Worm (Caenorhabditis elegans) whole organism, L4/young adult: Measurements from ENCODE around the gene ZK792.1.

Experiments used
- dao-5 ChIP-seq: sonication (generic microtip); optimal IDR thresholded peaks from 2 replicates; lab custom pipeline; 2016; ENCODE audit warnings: missing genotype, missing genetic modification characterization, moderate library complexity, missing compliant biosample characterization
- him-1 ChIP-seq: sonication (generic microtip); optimal IDR thresholded peaks from 2 replicates; lab custom pipeline; 2016; ENCODE audit warnings: missing genotype, missing genetic modification reagents, missing genetic modification characterization, missing compliant biosample characterization

DNA sequence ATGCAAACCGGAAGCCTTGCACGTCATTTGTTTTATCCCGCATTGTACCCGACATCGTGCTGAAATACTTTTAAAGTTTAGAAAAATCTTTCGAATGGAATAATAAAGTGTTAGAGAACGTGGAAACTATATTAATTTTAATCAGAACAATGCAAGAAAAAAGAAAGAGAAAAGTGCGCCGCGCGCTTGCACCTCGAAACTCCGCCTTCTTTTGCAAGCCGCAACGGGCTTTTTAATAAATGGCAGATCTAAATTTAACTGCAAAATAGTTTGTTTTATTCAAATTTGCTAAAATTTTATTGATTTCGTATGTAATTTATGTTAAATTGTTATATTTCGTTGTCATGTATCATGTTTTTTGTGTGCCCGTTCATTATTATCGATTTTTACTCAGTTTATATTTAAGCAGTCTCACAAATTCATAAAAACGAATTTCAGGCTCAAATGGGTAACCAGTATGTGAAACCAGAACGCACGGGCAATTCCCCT, 7.6 kb upstream of the ZK792.1 start, which contains the start of the genes acl-3 and ndub-6:
- no peak for TF ChIP-seq dao-5 (tag; lab: Kevin White, UChicago)
- no peak for TF ChIP-seq him-1 (tag; lab: Kevin White, UChicago)
